Worm (Caenorhabditis elegans) whole organism, L4 larva: ENCODE data around the gene C54F6.15.

Experiments used
- ceh-82 ChIP-seq: sonication (generic microtip); optimal IDR thresholded peaks from 2 replicates; lab custom pipeline; 2017; ENCODE audit warnings: missing biosample characterization, missing genetic modification characterization
- lir-3 ChIP-seq: sonication (generic microtip); optimal IDR thresholded peaks from 2 replicates; lab custom pipeline; 2016; ENCODE audit warnings: mild to moderate bottlenecking, missing genetic modification characterization, missing compliant biosample characterization
- nhr-28 ChIP-seq: fragments of 150-350 bp; optimal IDR thresholded peaks from 2 replicates; lab custom pipeline; 2014; ENCODE audit warnings: missing biosample characterization, missing genetic modification characterization
- zfp-2 ChIP-seq: sonication (generic microtip); optimal IDR thresholded peaks from 2 replicates; lab custom pipeline; 2016; ENCODE audit warnings: mild to moderate bottlenecking, missing genetic modification characterization, missing compliant biosample characterization

DNA sequence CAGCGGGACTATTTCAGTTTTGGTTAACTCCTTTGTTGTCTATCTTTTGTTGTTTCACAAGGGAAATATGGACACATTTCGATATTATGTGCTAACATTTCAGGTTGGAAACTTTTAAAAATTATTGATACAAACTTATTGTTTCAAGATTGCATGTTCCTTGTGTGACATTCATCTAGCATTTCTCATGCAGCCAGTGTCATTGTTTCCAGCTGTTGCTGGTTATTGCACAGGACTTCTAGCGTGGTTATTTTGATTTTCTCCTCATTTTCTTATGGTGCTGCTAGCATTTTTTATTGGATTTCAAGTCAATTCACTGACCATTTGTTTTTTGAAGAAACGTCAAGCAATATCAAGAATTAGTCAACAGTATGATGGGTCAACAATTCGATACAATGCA is 33.7 kb upstream of the C54F6.15 start:
- no peak for TF ChIP-seq ceh-82
- TF ChIP-seq lir-3, result no peak
- TF ChIP-seq nhr-28, result no peak
- TF ChIP-seq zfp-2, result no peak
